Worm (Caenorhabditis elegans) whole organism, L1 larva: ENCODE data around the gene str-165.

Experiments
- Y116A8C.19 ChIP-seq: sonication (generic microtip); optimal IDR thresholded peaks from 2 replicates; lab custom pipeline; 2016; ENCODE audit warnings: missing compliant biosample characterization, missing genetic modification characterization, borderline replicate concordance
- ces-1 ChIP-seq: fragments of 150-350 bp; optimal IDR thresholded peaks from 2 replicates; lab custom pipeline; 2014; ENCODE audit warnings: missing biosample characterization, missing genetic modification reagents, missing genetic modification characterization
- dsc-1 ChIP-seq: sonication (generic microtip); optimal IDR thresholded peaks from 2 replicates; lab custom pipeline; 2016; ENCODE audit warnings: mild to moderate bottlenecking, missing genetic modification characterization, missing compliant biosample characterization
- hlh-4 ChIP-seq: sonication (generic microtip); optimal IDR thresholded peaks from 2 replicates; lab custom pipeline; 2016; ENCODE audit warnings: mild to moderate bottlenecking, missing genetic modification characterization, missing compliant biosample characterization
- lir-3 ChIP-seq: sonication (generic microtip); optimal IDR thresholded peaks from 2 replicates; lab custom pipeline; 2016; ENCODE audit warnings: mild to moderate bottlenecking, missing genetic modification characterization, moderate library complexity, missing compliant biosample characterization; ENCODE audit not compliant: poor library complexity
- lsy-2 ChIP-seq, 2 experiments: fragments of 150-350 bp; optimal IDR thresholded peaks; 2 replicates each; lab custom pipeline; 2014; ENCODE audit warnings: missing biosample characterization in 2 of 2, missing genetic modification characterization in 2 of 2
- nhr-77 ChIP-seq: fragments of 150-350 bp; optimal IDR thresholded peaks from 2 replicates; lab custom pipeline; 2014; ENCODE audit warnings: missing biosample characterization, missing genetic modification characterization
- skn-1 ChIP-seq: fragments of 150-350 bp; optimal IDR thresholded peaks from 2 replicates; lab custom pipeline; 2014; ENCODE audit warnings: missing biosample characterization, missing genetic modification characterization
- snu-23 ChIP-seq: sonication (generic microtip); optimal IDR thresholded peaks from 2 replicates; lab custom pipeline; 2016; ENCODE audit warnings: missing genetic modification characterization, missing compliant biosample characterization
- unc-62 ChIP-seq: fragments of 150-350 bp; optimal IDR thresholded peaks from 2 replicates; lab custom pipeline; 2014; ENCODE audit warnings: missing biosample characterization, missing genetic modification reagents, missing genetic modification characterization
- xbp-1 ChIP-seq: sonication (generic microtip); optimal IDR thresholded peaks from 2 replicates; lab custom pipeline; 2016; ENCODE audit warnings: missing genetic modification characterization, missing compliant biosample characterization
- zag-1 ChIP-seq: fragments of 150-350 bp; optimal IDR thresholded peaks from 2 replicates; lab custom pipeline; 2014; ENCODE audit warnings: missing biosample characterization, missing genetic modification characterization

ce11 chrV:13789362-13789761, 41.6 kb upstream of the str-165 start:
- no peak for TF ChIP-seq Y116A8C.19 (tag; lab: Kevin White, UChicago)
- no peak for TF ChIP-seq zag-1 (tag; lab: Kevin White, UChicago)
- peak; percentile 77 for TF ChIP-seq dsc-1 (tag; lab: Kevin White, UChicago)
- peak; percentile 87 for TF ChIP-seq nhr-77 (tag; lab: Kevin White, UChicago)
- TF ChIP-seq hlh-4 (tag; lab: Kevin White, UChicago), result no peak
- TF ChIP-seq xbp-1 (tag; lab: Kevin White, UChicago), result peak; percentile 70
- no peak for TF ChIP-seq ces-1
- no peak for TF ChIP-seq unc-62 (GFP tag; lab: Kevin White, UChicago)
- TF ChIP-seq lir-3 (tag; lab: Kevin White, UChicago), result peak; percentile 73
- TF ChIP-seq lsy-2 (tag; optimal IDR thresholded peaks at IDR 0.05; lab: Kevin White, UChicago), result peak; percentile 77 to 94
- TF ChIP-seq snu-23 (GFP tag; lab: Kevin White, UChicago), result peak; percentile 93
- TF ChIP-seq skn-1 (tag; lab: Kevin White, UChicago), result peak; percentile 63
